Worm (Caenorhabditis elegans): ENCODE data around the gene H10E21.5.

- TF ChIP-seq pha-4 (tag; optimal IDR thresholded peaks at IDR 0.05) (peak; percentile 34), skn-1 (tag; optimal IDR thresholded peaks at IDR 0.05) (no peak), lin-39 (tag; optimal IDR thresholded peaks at IDR 0.05) (peak; percentile 13), ztf-11 (tag; optimal IDR thresholded peaks at IDR 0.05) (no peak)
Measured at ce11 chrIII:62383-62873, 38.7 kb upstream of the H10E21.5 start.
